Fruit fly (Drosophila melanogaster) whole organism, embryonic: ENCODE measurements around the gene Ocrl.

ENCODE experiments used
- Bdp1 ChIP-seq: fragments of 200-800 bp; sonication (Bioruptor generic); optimal IDR thresholded peaks from 3 replicates; lab custom pipeline; 2016; ENCODE audit warnings: missing biosample characterization, missing genetic modification characterization
- CG10147 ChIP-seq: fragments of 200-800 bp; sonication (Bioruptor generic); optimal IDR thresholded peaks from 2 replicates; lab custom pipeline; 2019; ENCODE audit warnings: missing biosample characterization, mild to moderate bottlenecking, missing genetic modification characterization, moderate library complexity
- CG10209 ChIP-seq: fragments of 200-800 bp; sonication (Bioruptor generic); optimal IDR thresholded peaks from 3 replicates; lab custom pipeline; 2017; ENCODE audit warnings: missing biosample characterization, mild to moderate bottlenecking, missing genetic modification characterization, missing genetic modification reagents
- CG10366 ChIP-seq: fragments of 200-800 bp; sonication (Bioruptor generic); IDR thresholded peaks from 2 replicates; pipeline ENCODE4 v1.3.6; 2022; ENCODE audit warnings: missing biosample characterization, missing genetic modification characterization
- CG10431 ChIP-seq: fragments of 200-800 bp; sonication (Bioruptor generic); optimal IDR thresholded peaks from 3 replicates; lab custom pipeline; 2018; ENCODE audit warnings: missing biosample characterization, mild to moderate bottlenecking, missing genetic modification characterization
- CG11560 ChIP-seq: fragments of 200-800 bp; sonication (Bioruptor generic); IDR thresholded peaks from 3 replicates; pipeline ENCODE4 v1.3.6; 2022; ENCODE audit warnings: missing biosample characterization, missing genetic modification characterization
- CG12659 ChIP-seq: fragments of 200-800 bp; sonication (Bioruptor generic); optimal IDR thresholded peaks from 3 replicates; lab custom pipeline; 2017; ENCODE audit warnings: mild to moderate bottlenecking, missing biosample characterization, missing genetic modification reagents, missing genetic modification characterization
- CG13624 ChIP-seq: fragments of 200-800 bp; sonication (Bioruptor generic); optimal IDR thresholded peaks from 2 replicates; lab custom pipeline; 2016; ENCODE audit warnings: missing biosample characterization, missing genetic modification characterization
- CG13775 ChIP-seq: fragments of 200-800 bp; sonication (Bioruptor generic); optimal IDR thresholded peaks from 3 replicates; lab custom pipeline; 2017; ENCODE audit warnings: missing biosample characterization, mild to moderate bottlenecking, missing genetic modification characterization
- CG15696 ChIP-seq: fragments of 200-800 bp; sonication (Bioruptor generic); optimal IDR thresholded peaks from 2 replicates; lab custom pipeline; 2019; ENCODE audit warnings: missing biosample characterization, mild to moderate bottlenecking, missing genetic modification characterization, moderate library complexity
- CG16813 ChIP-seq: fragments of 200-800 bp; sonication (Bioruptor generic); IDR thresholded peaks from 3 replicates; pipeline ENCODE4 v1.3.6; 2022; ENCODE audit warnings: missing biosample characterization, missing genetic modification characterization; ENCODE audit not compliant: partially characterized antibody
- CG17612 ChIP-seq: fragments of 200-800 bp; sonication (Bioruptor generic); IDR thresholded peaks from 2 replicates; pipeline ENCODE4 v1.3.6; 2022; ENCODE audit warnings: missing biosample characterization, missing genetic modification characterization
- CG18476 ChIP-seq: fragments of 200-800 bp; sonication (Bioruptor generic); optimal IDR thresholded peaks from 2 replicates; lab custom pipeline; 2016; ENCODE audit warnings: missing biosample characterization, mild to moderate bottlenecking, missing genetic modification characterization
- CG18599 ChIP-seq: fragments of 200-800 bp; sonication (Bioruptor generic); optimal IDR thresholded peaks from 3 replicates; lab custom pipeline; 2017; ENCODE audit warnings: missing biosample characterization, missing genetic modification characterization, mild to moderate bottlenecking, moderate library complexity, missing genetic modification reagents
- CG18764 ChIP-seq: fragments of 200-800 bp; sonication (Bioruptor generic); optimal IDR thresholded peaks from 3 replicates; lab custom pipeline; 2016; ENCODE audit warnings: missing biosample characterization, missing genetic modification characterization
- CG2120 ChIP-seq: fragments of 200-800 bp; sonication (Bioruptor generic); optimal IDR thresholded peaks from 3 replicates; lab custom pipeline; 2016; ENCODE audit warnings: missing biosample characterization, missing genetic modification characterization
- CG3065 ChIP-seq: fragments of 200-800 bp; sonication (Bioruptor generic); optimal IDR thresholded peaks from 2 replicates; lab custom pipeline; 2016; ENCODE audit warnings: missing biosample characterization, missing genetic modification characterization
- CG3407 ChIP-seq: fragments of 200-800 bp; sonication (Bioruptor generic); optimal IDR thresholded peaks from 2 replicates; lab custom pipeline; 2018; ENCODE audit warnings: missing biosample characterization, mild to moderate bottlenecking, missing genetic modification characterization
- CG4854 ChIP-seq: fragments of 200-800 bp; sonication (Bioruptor generic); optimal IDR thresholded peaks from 2 replicates; lab custom pipeline; 2016; ENCODE audit warnings: missing biosample characterization, missing genetic modification characterization, inconsistent platforms
- CG6175 ChIP-seq: fragments of 200-800 bp; sonication (Bioruptor generic); IDR thresholded peaks from 3 replicates; pipeline ENCODE4 v1.3.6; 2022; ENCODE audit warnings: missing biosample characterization, missing genetic modification characterization
- CG6813 ChIP-seq: fragments of 200-800 bp; sonication (Bioruptor generic); optimal IDR thresholded peaks from 2 replicates; lab custom pipeline; 2017; ENCODE audit warnings: missing biosample characterization, missing genetic modification characterization, mild to moderate bottlenecking, moderate library complexity, missing genetic modification reagents
- CG8388 ChIP-seq: fragments of 200-800 bp; sonication (Bioruptor generic); optimal IDR thresholded peaks from 2 replicates; lab custom pipeline; 2019; ENCODE audit warnings: missing biosample characterization, mild to moderate bottlenecking, missing genetic modification characterization, moderate library complexity
- Dip3 ChIP-seq: fragments of 200-800 bp; sonication (Bioruptor generic); optimal IDR thresholded peaks from 3 replicates; lab custom pipeline; 2016; ENCODE audit warnings: missing biosample characterization, missing genetic modification characterization
- Fer2 ChIP-seq: fragments of 200-800 bp; sonication (Bioruptor generic); optimal IDR thresholded peaks from 2 replicates; lab custom pipeline; 2018; ENCODE audit warnings: missing biosample characterization, mild to moderate bottlenecking, missing genetic modification characterization, moderate library complexity
- Jarid2 ChIP-seq: fragments of 200-800 bp; sonication (Bioruptor generic); optimal IDR thresholded peaks from 3 replicates; lab custom pipeline; 2017; ENCODE audit warnings: mild to moderate bottlenecking, missing biosample characterization, missing genetic modification reagents, missing genetic modification characterization
- Kr ChIP-seq: fragments of 200-800 bp; sonication (Bioruptor generic); optimal IDR thresholded peaks from 2 replicates; lab custom pipeline; 2017; ENCODE audit warnings: missing biosample characterization, mild to moderate bottlenecking, missing genetic modification characterization
- NC2α ChIP-seq: fragments of 200-800 bp; sonication (Bioruptor generic); optimal IDR thresholded peaks from 2 replicates; lab custom pipeline; 2016; ENCODE audit warnings: missing biosample characterization, missing genetic modification characterization
- Nf-YB ChIP-seq: fragments of 200-800 bp; sonication (Bioruptor generic); optimal IDR thresholded peaks from 3 replicates; lab custom pipeline; 2019; ENCODE audit warnings: missing biosample characterization, mild to moderate bottlenecking, missing genetic modification characterization, moderate library complexity
- NfI ChIP-seq: fragments of 200-800 bp; sonication (Bioruptor generic); optimal IDR thresholded peaks from 3 replicates; lab custom pipeline; 2018; ENCODE audit warnings: missing biosample characterization, mild to moderate bottlenecking, missing genetic modification characterization, moderate library complexity
- Spps ChIP-seq: fragments of 200-800 bp; sonication (Bioruptor generic); optimal IDR thresholded peaks from 2 replicates; lab custom pipeline; 2018; ENCODE audit warnings: missing biosample characterization, mild to moderate bottlenecking, missing genetic modification characterization
- YL-1 ChIP-seq: fragments of 200-800 bp; sonication (Bioruptor generic); optimal IDR thresholded peaks from 3 replicates; lab custom pipeline; 2017; ENCODE audit warnings: missing biosample characterization, mild to moderate bottlenecking, missing genetic modification characterization
- amos ChIP-seq: fragments of 200-800 bp; sonication (Bioruptor generic); IDR thresholded peaks from 2 replicates; pipeline ENCODE4 v1.3.6; 2022; ENCODE audit warnings: missing biosample characterization, missing genetic modification characterization; ENCODE audit not compliant: partially characterized antibody
- ato ChIP-seq: fragments of 200-800 bp; sonication (Bioruptor generic); IDR thresholded peaks from 2 replicates; pipeline ENCODE4 v1.3.6; 2022; ENCODE audit warnings: missing biosample characterization, missing genetic modification characterization; ENCODE audit not compliant: partially characterized antibody
- crp ChIP-seq, 2 experiments: fragments of 200-800 bp; sonication (Bioruptor generic); optimal IDR thresholded peaks; 2 replicates in 1 of 2; 3 replicates in 1 of 2; lab custom pipeline; 2017; ENCODE audit warnings: missing biosample characterization in 2 of 2, missing genetic modification characterization in 2 of 2, mild to moderate bottlenecking in 1 of 2, moderate library complexity in 1 of 2
- ewg ChIP-seq: fragments of 200-800 bp; sonication (Bioruptor generic); optimal IDR thresholded peaks from 3 replicates; lab custom pipeline; 2017; ENCODE audit warnings: mild to moderate bottlenecking, missing biosample characterization, missing genetic modification reagents, missing genetic modification characterization
- ind ChIP-seq: fragments of 200-800 bp; sonication (Bioruptor generic); optimal IDR thresholded peaks from 3 replicates; lab custom pipeline; 2016; ENCODE audit warnings: missing biosample characterization, missing genetic modification characterization
- lab ChIP-seq: fragments of 200-800 bp; sonication (Bioruptor generic); optimal IDR thresholded peaks from 3 replicates; lab custom pipeline; 2017; ENCODE audit warnings: missing biosample characterization, missing genetic modification characterization, mild to moderate bottlenecking, moderate library complexity, missing genetic modification reagents
- maf-S ChIP-seq: fragments of 200-800 bp; sonication (Bioruptor generic); optimal IDR thresholded peaks from 2 replicates; lab custom pipeline; 2016; ENCODE audit warnings: missing biosample characterization, missing genetic modification characterization
- nerfin-2 ChIP-seq: fragments of 200-800 bp; sonication (Bioruptor generic); IDR thresholded peaks from 2 replicates; pipeline ENCODE4 v1.3.6; 2022; ENCODE audit warnings: missing biosample characterization, missing genetic modification characterization; ENCODE audit not compliant: partially characterized antibody
- pita ChIP-seq: fragments of 200-800 bp; sonication (Bioruptor generic); optimal IDR thresholded peaks from 2 replicates; lab custom pipeline; 2017; ENCODE audit warnings: missing biosample characterization, mild to moderate bottlenecking, missing genetic modification characterization
- prd ChIP-seq, 3 experiments: fragments of >200 bp in 2 of 3; fragments of 200-800 bp in 1 of 3; sonication (Bioruptor generic) in 1 of 3; optimal IDR thresholded peaks in 2 of 3; IDR thresholded peaks in 1 of 3; 2 replicates in 2 of 3; 3 replicates in 1 of 3; pipeline versions ENCODE4 v1.3.6 to Lab custom; 2017 to 2022; ENCODE audit warnings: missing biosample characterization in 1 of 3, missing genetic modification characterization in 1 of 3
- salm ChIP-seq: fragments of 200-800 bp; sonication (Bioruptor generic); optimal IDR thresholded peaks from 2 replicates; lab custom pipeline; 2018; ENCODE audit warnings: missing biosample characterization, mild to moderate bottlenecking, missing genetic modification characterization
- slou ChIP-seq: fragments of 200-800 bp; sonication (Bioruptor generic); optimal IDR thresholded peaks from 3 replicates; lab custom pipeline; 2016; ENCODE audit warnings: missing biosample characterization, missing genetic modification characterization
- sob ChIP-seq: fragments of 200-800 bp; sonication (Bioruptor generic); IDR thresholded peaks from 2 replicates; pipeline ENCODE4 v1.3.6; 2022; ENCODE audit warnings: missing biosample characterization, missing genetic modification characterization
- trh ChIP-seq: fragments of 200-800 bp; sonication (Bioruptor generic); optimal IDR thresholded peaks from 2 replicates; lab custom pipeline; 2016; ENCODE audit warnings: missing biosample characterization, missing genetic modification characterization
- usp ChIP-seq: fragments of >200 bp; optimal IDR thresholded peaks from 2 replicates; lab custom pipeline; 2017; ENCODE audit warnings: missing biosample characterization, missing genetic modification characterization
- vnd ChIP-seq: fragments of 200-800 bp; sonication (Bioruptor generic); IDR thresholded peaks from 3 replicates; pipeline ENCODE4 v1.3.6; 2022; ENCODE audit warnings: missing biosample characterization, missing genetic modification characterization; ENCODE audit not compliant: partially characterized antibody
- vvl ChIP-seq: fragments of 200-800 bp; sonication (Bioruptor generic); IDR thresholded peaks from 2 replicates; pipeline ENCODE4 v1.3.6; 2022; ENCODE audit warnings: missing biosample characterization, missing genetic modification characterization
- wdn ChIP-seq: fragments of 200-800 bp; sonication (Bioruptor generic); IDR thresholded peaks from 2 replicates; pipeline ENCODE4 v1.3.6; 2022; ENCODE audit warnings: missing biosample characterization, missing genetic modification characterization

Gene Ocrl

DNA sequence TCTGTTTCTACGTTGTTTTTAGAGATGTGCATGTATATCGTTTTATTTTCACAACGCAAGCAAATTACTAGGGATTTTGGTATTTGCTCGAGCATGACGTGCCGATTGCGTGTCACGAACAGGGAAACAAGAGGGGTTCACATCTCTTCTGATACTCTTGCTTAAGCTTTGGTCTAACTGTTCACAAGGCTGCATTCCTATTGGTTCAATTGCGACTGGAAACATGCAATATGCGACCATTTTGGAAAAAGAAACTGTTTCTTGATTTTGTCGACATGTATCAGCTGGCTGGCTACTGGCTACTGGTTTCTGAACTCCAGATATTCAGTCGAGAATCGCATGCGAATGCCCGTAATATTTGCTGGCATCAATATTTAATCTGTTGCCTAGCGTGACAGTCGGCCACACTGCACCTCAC lies 42.6 kb upstream of the Ocrl start, which contains the start of gene Coa8 (continued):
- no peak for TF ChIP-seq ewg
- peak; percentile 10 for TF ChIP-seq YL-1 (GFP tag; lab: Kevin White, UChicago)
- TF ChIP-seq vnd (GFP tag; lab: Robert Waterston, UW) = peak; percentile 50
- no peak for TF ChIP-seq Jarid2 (GFP tag; lab: Kevin White, UChicago)
- TF ChIP-seq ind (GFP tag; lab: Kevin White, UChicago) = peak; percentile 56
- no peak; the same call in 1 of the 2 replicates for TF ChIP-seq vvl (GFP tag; lab: Robert Waterston, UW)
- TF ChIP-seq CG10366 (GFP tag; lab: Robert Waterston, UW) = peak; percentile 41
- no peak for TF ChIP-seq wdn (GFP tag; lab: Robert Waterston, UW)
- no peak for TF ChIP-seq slou (GFP tag; lab: Kevin White, UChicago)
- TF ChIP-seq CG18764 = no peak
- no peak for TF ChIP-seq usp
- no peak for TF ChIP-seq trh (GFP tag; lab: Kevin White, UChicago)
- peak; percentile 56 for TF ChIP-seq CG18599 (GFP tag; lab: Kevin White, UChicago)
- TF ChIP-seq salm (tag; lab: Kevin White, UChicago) = no peak
- no peak for TF ChIP-seq CG13775 (GFP tag; lab: Kevin White, UChicago)
- TF ChIP-seq CG10431 (GFP tag; lab: Kevin White, UChicago) = peak; percentile 8
- no peak; the same call in 1 of the 2 replicates for TF ChIP-seq ato (GFP tag; lab: Robert Waterston, UW)
- peak; percentile 3 for TF ChIP-seq CG10147 (GFP tag; lab: Kevin White, UChicago)
- no peak for TF ChIP-seq CG18476 (GFP tag; lab: Kevin White, UChicago)
- TF ChIP-seq Spps (tag; lab: Kevin White, UChicago) = no peak
- TF ChIP-seq NfI (GFP tag; lab: Kevin White, UChicago) = peak; percentile 51
- no peak for TF ChIP-seq pita (GFP tag; lab: Kevin White, UChicago)
- TF ChIP-seq CG2120 = peak; percentile 52
- TF ChIP-seq CG17612 = no peak
- TF ChIP-seq CG6813 (GFP tag; lab: Kevin White, UChicago) = no peak
- no peak for TF ChIP-seq prd (optimal IDR thresholded peaks at IDR 0.05; lab: Kevin White, UChicago)
- TF ChIP-seq prd (GFP tag; IDR thresholded peaks at IDR 0.05; lab: Robert Waterston, UW) = peak; percentile 61
- TF ChIP-seq CG13624 (GFP tag; lab: Kevin White, UChicago) = peak; percentile 40
- TF ChIP-seq Nf-YB (GFP tag; lab: Kevin White, UChicago) = peak; percentile 4
- no peak for TF ChIP-seq CG3407 (GFP tag; lab: Kevin White, UChicago)
- 0 out of 2 replicates have a peak, but pooled peaks have one; percentile 52 for TF ChIP-seq sob (GFP tag; lab: Robert Waterston, UW)
- no peak for TF ChIP-seq CG11560 (tag; lab: Robert Waterston, UW)
- no peak for TF ChIP-seq nerfin-2 (GFP tag; lab: Robert Waterston, UW)
- TF ChIP-seq Kr (GFP tag; lab: Kevin White, UChicago) = no peak
- TF ChIP-seq CG8388 (GFP tag; lab: Kevin White, UChicago) = no peak
- TF ChIP-seq CG10209 = no peak
- peak; percentile 33 for TF ChIP-seq Dip3 (GFP tag; lab: Kevin White, UChicago)
- no peak for TF ChIP-seq Bdp1
- TF ChIP-seq CG15696 = peak; percentile 29
- peak; percentile 56 for TF ChIP-seq amos (GFP tag; lab: Robert Waterston, UW)
- no peak for TF ChIP-seq CG4854
- peak; percentile 15 for TF ChIP-seq maf-S (GFP tag; lab: Kevin White, UChicago)
- no peak for TF ChIP-seq CG3065 (GFP tag; lab: Kevin White, UChicago)
- peak; percentile 25 for TF ChIP-seq CG12659 (GFP tag; lab: Kevin White, UChicago)
- no peak for TF ChIP-seq lab (GFP tag; lab: Kevin White, UChicago)
- peak; percentile 42 for TF ChIP-seq CG16813 (GFP tag; lab: Robert Waterston, UW)
- TF ChIP-seq NC2α (GFP tag; lab: Kevin White, UChicago) = no peak
- no peak for TF ChIP-seq CG6175 (GFP tag; lab: Robert Waterston, UW)
- TF ChIP-seq Fer2 (tag; lab: Kevin White, UChicago) = no peak
- TF ChIP-seq crp (GFP tag; optimal IDR thresholded peaks at IDR 0.05; lab: Kevin White, UChicago) = peak in 1 of 2 experiments; percentile 53
